Worm (Caenorhabditis elegans): ENCODE results near the gene nbs-1.
"Not testable (repeated sequence)": the region's sequence is repeated elsewhere in the genome, so short reads cannot be mapped to it uniquely, and the experiment has no call there.

The nbs-1 gene

DNA sequence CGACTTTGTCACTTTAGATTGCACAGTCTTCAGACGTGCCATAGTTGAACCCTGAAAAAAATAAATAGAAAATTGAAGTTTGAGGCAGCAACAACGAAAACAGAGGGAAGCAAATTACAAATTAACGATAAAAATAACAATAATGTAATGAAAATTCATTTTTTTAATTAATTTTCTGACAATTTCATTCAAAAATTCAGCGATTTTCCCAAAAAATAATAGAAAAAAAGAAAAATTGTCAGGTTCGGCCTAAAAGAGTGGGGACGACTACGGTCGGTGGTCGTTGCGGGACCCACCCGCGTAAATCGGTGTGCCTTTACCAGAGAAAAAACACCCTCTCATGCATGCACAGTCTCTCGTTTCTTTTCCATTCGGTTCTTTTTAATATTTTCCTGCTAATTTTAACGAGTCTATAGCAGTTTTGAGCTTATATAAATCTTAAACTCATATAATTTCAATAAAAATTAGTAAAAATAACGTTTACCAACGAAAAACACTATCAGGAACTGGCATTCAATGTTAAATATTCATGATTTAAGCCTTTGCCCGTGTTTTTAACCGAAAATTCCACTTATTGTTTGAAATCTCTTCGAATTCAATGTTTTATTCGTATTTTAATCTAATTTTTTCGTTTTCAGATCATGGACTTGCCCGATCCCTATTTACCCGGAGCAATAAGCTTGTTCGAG lies 30.2 kb upstream of the nbs-1 start, which contains the start of the genes rps-9 and lsm-1:
Gene rps-9, minus strand, starts transcription at position 51 of the 689 bp plus-strand sequence.
Gene lsm-1, plus strand, starts transcription at position 639 of the 689 bp plus-strand sequence.
- TF ChIP-seq fkh-10 (GFP tag; optimal IDR thresholded peaks at IDR 0.05) (peak; percentile 9), sea-2 (GFP tag; optimal IDR thresholded peaks at IDR 0.05) (no peak), lsy-12 (tag; optimal IDR thresholded peaks at IDR 0.05) (peak; percentile 1), lin-15B (tag; optimal IDR thresholded peaks at IDR 0.05) (peak; percentile 79), nhr-23 (tag; optimal IDR thresholded peaks at IDR 0.05) (peak; percentile 84), elt-2 (tag; optimal IDR thresholded peaks at IDR 0.05) (peak; percentile 16), nfya-1 (tag; optimal IDR thresholded peaks at IDR 0.05; ENCODE audit: insufficient read depth) (peak; percentile 93), R02D3.7 (tag; optimal IDR thresholded peaks at IDR 0.05) (no peak), hmg-11 (tag; optimal IDR thresholded peaks at IDR 0.05) (peak; percentile 35), fos-1 (tag; optimal IDR thresholded peaks at IDR 0.05) (no peak), lin-39 (tag; optimal IDR thresholded peaks at IDR 0.05) (peak; percentile 96), pha-4 (tag; optimal IDR thresholded peaks at IDR 0.05) (peak; percentile 84), pqm-1 (tag; optimal IDR thresholded peaks at IDR 0.05) (peak; percentile 28), nhr-25 (tag; optimal IDR thresholded peaks at IDR 0.05) (peak; percentile 65), elt-3 (tag; optimal IDR thresholded peaks at IDR 0.05) (no peak), snpc-4 (tag; optimal IDR thresholded peaks at IDR 0.05) (peak; percentile 58)

DNA sequence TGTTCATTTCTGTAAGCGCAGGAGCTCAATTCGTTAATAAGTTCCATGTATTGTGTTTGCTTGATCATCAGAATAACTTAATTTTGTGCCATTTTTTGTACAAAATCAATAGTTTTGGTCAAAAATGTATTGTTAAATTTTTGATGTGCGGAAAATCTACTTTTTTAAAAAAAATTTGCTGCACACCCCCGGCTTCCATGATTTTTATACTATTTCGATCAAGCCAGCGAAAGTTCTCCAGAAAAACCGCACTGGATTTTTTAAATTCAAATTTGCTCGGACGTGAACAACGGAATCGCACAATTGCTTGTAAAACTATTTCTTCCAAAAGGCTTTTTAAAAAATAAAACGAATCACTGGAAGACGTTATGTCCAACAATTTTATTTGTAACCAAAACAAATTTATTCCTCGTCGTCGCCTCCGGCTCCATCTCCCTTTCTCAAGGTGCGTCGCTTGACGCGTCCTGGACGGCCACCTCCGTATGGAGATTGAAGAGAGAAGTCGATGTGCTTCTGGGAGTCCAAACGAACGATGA lies 28.8 kb upstream of the nbs-1 start:
- no peak for TF ChIP-seq nhr-76 (tag; optimal IDR thresholded peaks at IDR 0.05)
- no peak for TF ChIP-seq ceh-16 (tag; optimal IDR thresholded peaks at IDR 0.05)
- no peak for TF ChIP-seq hmg-11 (tag; optimal IDR thresholded peaks at IDR 0.05)
- TF ChIP-seq sea-2 (GFP tag; optimal IDR thresholded peaks at IDR 0.05): no peak
- TF ChIP-seq lin-15B (tag; optimal IDR thresholded peaks at IDR 0.05): no peak
- TF ChIP-seq nhr-67 (tag; optimal IDR thresholded peaks at IDR 0.05): no peak
- TF ChIP-seq mdl-1 (tag; optimal IDR thresholded peaks at IDR 0.05): no peak
- TF ChIP-seq nhr-43 (tag; optimal IDR thresholded peaks at IDR 0.05; ENCODE audit: poor library complexity, severe bottlenecking): no peak
- no peak for TF ChIP-seq snpc-4 (tag; optimal IDR thresholded peaks at IDR 0.05)
- TF ChIP-seq fkh-10 (GFP tag; optimal IDR thresholded peaks at IDR 0.05): no peak
- no peak for TF ChIP-seq nhr-28 (tag; optimal IDR thresholded peaks at IDR 0.05)

- TF ChIP-seq daf-12, mdl-1, R02D3.7 (tag; optimal IDR thresholded peaks at IDR 0.05): not testable (repeated sequence)
Measured at ce11 chrII:11121800-11122199, 25.5 kb upstream of the nbs-1 start, which contains the start of gene W10C6.2. Gene W10C6.2, minus strand, starts transcription at chrII:11121900.

- TF ChIP-seq ceh-16 (tag; optimal IDR thresholded peaks at IDR 0.05) (no peak), tbx-2 (tag; optimal IDR thresholded peaks at IDR 0.05) (no peak)
Measured at ce11 chrII:11112419-11112818, 16.1 kb upstream of the nbs-1 start, which contains the start of gene mat-2. Gene mat-2, plus strand, starts transcription at chrII:11112719.

DNA sequence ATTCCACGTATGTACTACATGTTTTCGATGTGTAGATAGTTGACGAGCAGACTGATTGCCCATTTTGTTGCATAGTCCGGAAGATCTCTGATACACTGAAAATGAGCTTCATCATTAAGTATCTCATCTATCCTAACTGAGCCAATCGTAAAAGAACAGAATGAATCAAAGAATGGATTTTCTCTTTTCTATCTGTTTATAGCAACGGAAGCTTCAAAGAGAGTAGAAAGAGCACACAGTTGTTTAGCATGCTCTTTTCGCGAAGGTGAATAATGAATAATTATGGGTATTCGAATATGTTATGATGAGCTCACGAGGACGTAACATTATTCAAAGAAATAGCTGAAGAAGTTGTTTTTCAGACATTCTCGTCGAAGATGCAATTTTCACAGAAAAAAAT lies 14.8 kb upstream of the nbs-1 start, which contains the start of gene glb-4:
Gene glb-4, minus strand, starts transcription at position 101 of the 400 bp plus-strand sequence.
- TF ChIP-seq R02D3.7 (tag; optimal IDR thresholded peaks at IDR 0.05): no peak
- TF ChIP-seq elt-1 (tag; optimal IDR thresholded peaks at IDR 0.05): no peak
- no peak for TF ChIP-seq mml-1 (tag; optimal IDR thresholded peaks at IDR 0.05)
- no peak for TF ChIP-seq sea-2 (GFP tag; optimal IDR thresholded peaks at IDR 0.05)
- TF ChIP-seq ZK546.5 (tag; optimal IDR thresholded peaks at IDR 0.05): no peak
- no peak for TF ChIP-seq fos-1 (tag; optimal IDR thresholded peaks at IDR 0.05)
- TF ChIP-seq aly-2 (tag; optimal IDR thresholded peaks at IDR 0.05): no peak

DNA sequence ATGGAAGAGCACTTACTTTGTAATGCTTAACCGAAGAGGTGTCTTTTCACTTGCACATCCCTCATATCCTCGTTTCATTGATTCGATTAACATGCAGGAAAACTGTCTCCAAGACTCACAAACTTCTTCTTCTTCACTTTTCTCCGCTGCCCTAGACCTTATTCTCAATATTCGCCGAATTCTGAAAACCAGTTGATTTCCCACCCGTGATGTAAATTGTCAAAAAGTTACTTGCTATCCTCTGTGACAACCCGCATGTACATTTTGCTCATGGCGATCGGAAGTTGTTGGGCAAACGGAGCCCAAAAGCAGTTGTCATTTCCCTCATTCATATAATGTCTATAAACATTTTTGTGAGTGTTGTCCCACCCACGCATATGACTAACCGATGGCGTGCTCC lies 14.1 kb upstream of the nbs-1 start:
- no peak for TF ChIP-seq elt-3 (tag; optimal IDR thresholded peaks at IDR 0.05)
- no peak for TF ChIP-seq nhr-77 (tag; optimal IDR thresholded peaks at IDR 0.05)
- no peak for TF ChIP-seq nhr-43 (tag; optimal IDR thresholded peaks at IDR 0.05; ENCODE audit: poor library complexity, severe bottlenecking)
